Fruit fly (Drosophila melanogaster) whole organism: ENCODE measurements around the gene CG12995.

Experiments used
- CG8478 ChIP-seq: fragments of >200 bp; optimal IDR thresholded peaks from 2 replicates; lab custom pipeline; 2018; ENCODE audit warnings: inconsistent platforms
- Dll ChIP-seq: fragments of >200 bp; optimal IDR thresholded peaks from 2 replicates; lab custom pipeline; 2017
- EcR ChIP-seq, 2 experiments: fragments of >200 bp; optimal IDR thresholded peaks; 2 replicates each; lab custom pipeline; 2017; ENCODE audit warnings: missing biosample characterization in 2 of 2, missing genetic modification characterization in 2 of 2, missing genetic modification reagents in 2 of 2
- pan ChIP-seq: fragments of >200 bp; optimal IDR thresholded peaks from 2 replicates; lab custom pipeline; 2017
- psq ChIP-seq: fragments of >200 bp; optimal IDR thresholded peaks from 2 replicates; lab custom pipeline; 2017
- usp ChIP-seq: fragments of >200 bp; optimal IDR thresholded peaks from 2 replicates; lab custom pipeline; 2017; ENCODE audit warnings: missing biosample characterization, missing genetic modification characterization, mixed read lengths

Gene CG12995

DNA sequence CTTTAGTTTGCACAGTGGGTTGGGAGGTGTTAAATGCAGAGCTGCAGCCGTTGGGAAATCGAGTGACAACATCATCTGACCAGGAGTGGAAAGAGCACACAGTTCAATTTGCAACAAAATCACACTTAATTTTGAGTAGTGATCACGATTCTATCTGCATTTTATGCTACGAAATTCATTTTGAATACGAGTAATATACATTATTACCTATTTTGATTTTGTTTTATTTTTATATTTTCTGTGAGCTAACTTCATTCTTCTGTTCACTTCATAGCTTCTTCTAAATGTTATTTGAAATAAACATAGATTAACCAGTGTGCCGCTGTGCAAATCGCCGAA is 16.9 kb upstream of the CG12995 start, which contains the start of gene CG10598:
TSS of gene CG10598 (minus strand) at position 187 of the 339 bp plus-strand sequence.
- no peak for TF ChIP-seq psq (lab: Kevin White, UChicago)
- TF ChIP-seq usp (GFP tag; lab: Kevin White, UChicago): no peak
- no peak for TF ChIP-seq CG8478
- TF ChIP-seq EcR (GFP tag; optimal IDR thresholded peaks at IDR 0.05; lab: Kevin White, UChicago): no peak
- no peak for TF ChIP-seq Dll
- TF ChIP-seq pan (lab: Kevin White, UChicago): no peak

DNA sequence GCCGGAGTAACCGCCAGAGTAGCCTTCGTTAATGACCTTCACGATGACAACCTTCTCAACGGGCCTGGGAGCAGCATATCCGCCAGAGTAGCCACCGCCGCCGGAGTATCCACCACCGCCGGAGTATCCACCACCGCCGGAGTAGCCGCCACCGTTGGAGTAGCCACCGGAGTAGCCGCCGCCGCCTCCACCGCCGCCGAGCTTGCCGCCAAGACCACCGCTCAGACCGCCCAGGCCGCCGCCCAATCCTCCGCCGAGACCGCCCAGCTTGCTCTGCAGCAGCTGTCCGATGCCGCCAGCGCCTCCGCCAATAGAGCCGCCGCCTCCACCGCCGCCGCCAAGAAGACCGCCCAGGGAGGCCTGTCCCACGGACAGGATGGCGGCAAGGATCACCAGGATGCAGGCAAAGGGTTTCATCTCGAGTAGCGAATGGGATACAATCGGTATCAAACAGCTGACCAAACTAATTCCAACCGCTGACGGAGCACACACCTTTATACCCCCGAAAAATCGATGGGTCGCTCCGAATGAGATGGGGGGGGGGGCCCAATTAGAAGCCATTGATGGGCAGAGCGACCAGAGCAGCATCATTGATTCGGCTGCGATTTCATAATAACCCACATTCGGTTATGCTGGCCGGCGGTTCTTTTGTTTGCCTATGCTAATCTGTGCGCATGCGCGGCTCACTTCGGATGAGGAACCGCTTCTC is 16.3 kb upstream of the CG12995 start:
- TF ChIP-seq CG8478 (no peak), usp (GFP tag; lab: Kevin White, UChicago) (no peak), psq (lab: Kevin White, UChicago) (no peak), pan (lab: Kevin White, UChicago) (no peak), Dll (no peak), EcR (GFP tag; optimal IDR thresholded peaks at IDR 0.05; lab: Kevin White, UChicago) (no peak)

DNA sequence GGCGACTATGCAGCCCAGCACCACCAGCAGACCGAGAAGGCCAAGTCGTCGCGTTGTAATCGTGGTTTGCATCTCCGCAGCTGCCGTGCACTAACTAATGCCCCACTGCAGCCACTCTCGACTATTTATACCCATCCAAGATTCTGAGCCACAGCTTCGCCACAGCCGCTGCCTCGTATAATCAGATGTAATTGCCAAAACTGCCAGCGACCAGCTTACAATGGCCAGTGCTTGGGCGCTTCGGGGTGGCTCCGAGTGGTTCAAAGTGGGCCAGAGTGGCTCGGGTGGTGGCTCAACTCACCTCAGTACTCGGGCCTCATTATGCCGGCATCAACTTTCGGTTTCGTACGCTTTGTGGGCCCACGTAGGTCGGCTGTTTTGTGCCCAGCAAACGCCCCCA is 13.9 kb upstream of the CG12995 start, which contains the start of gene CG34327:
TSS of gene CG34327 (minus strand) at position 101 of the 400 bp plus-strand sequence.
- TF ChIP-seq psq (lab: Kevin White, UChicago) (no peak), EcR (GFP tag; optimal IDR thresholded peaks at IDR 0.05; lab: Kevin White, UChicago) (no peak), usp (GFP tag; lab: Kevin White, UChicago) (no peak), Dll (no peak), pan (lab: Kevin White, UChicago) (no peak), CG8478 (no peak)

DNA sequence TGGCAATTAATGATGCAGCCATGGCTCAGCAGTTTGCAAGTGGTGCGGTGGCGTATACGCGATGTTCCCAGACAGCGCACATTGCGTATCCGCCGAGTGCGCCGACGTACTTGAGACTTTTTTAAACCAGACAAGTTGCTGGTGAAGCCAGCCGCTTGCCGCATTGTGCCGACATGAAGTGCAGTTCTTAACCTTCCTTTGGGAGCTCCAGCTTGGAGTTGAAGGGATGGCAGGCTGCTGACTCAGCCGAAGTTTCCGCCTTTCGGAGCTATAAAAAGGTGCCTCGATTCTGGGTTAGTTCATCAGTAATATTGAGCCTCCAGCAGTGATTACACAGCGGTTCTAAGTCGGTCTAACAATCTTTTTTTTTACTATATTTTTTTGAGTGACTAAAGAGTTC is 11.3 kb upstream of the CG12995 start, which contains the start of gene CG5172:
TSS of gene CG5172 (plus strand) at position 301 of the 400 bp plus-strand sequence.
- TF ChIP-seq psq (lab: Kevin White, UChicago): no peak
- no peak for TF ChIP-seq pan (lab: Kevin White, UChicago)
- TF ChIP-seq CG8478: no peak
- no peak for TF ChIP-seq Dll
- no peak for TF ChIP-seq usp (GFP tag; lab: Kevin White, UChicago)
- TF ChIP-seq EcR (GFP tag; optimal IDR thresholded peaks at IDR 0.05; lab: Kevin White, UChicago): no peak

DNA sequence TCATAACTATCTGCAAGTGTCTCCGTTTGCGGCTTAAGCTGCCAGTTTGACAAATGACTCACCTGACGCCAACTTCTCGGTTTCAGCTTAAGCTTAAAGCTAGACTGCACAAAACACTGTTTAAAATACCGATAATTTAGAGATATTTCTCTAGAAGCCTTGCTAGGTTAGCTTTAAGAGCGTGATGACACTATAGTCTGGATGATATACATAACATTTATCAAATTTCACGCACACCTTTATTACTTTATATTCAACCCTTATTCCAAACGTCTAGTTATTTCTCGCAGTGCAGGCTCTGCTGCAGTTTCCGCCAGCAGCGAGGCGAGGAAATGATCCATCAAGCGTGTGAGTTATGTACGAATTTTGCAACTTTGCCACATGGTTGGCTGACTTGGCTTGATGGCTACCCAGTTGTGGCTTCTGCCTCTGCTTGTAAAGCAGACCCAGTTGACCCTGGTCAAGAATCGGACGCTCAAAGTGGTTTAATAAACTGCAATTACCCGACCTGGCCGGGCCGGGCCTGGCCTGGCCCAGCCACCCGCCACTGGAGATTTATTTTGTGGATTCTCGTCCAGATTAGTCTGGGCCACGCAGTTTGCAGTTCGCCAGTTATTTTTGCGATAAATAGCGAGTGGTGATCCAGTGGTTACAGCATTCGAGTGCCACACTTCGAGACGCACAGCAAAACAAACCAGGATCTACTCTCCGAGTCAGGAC is 8.6 kb upstream of the CG12995 start, which contains the start of gene CG12998:
TSS of gene CG12998 (plus strand) at position 436 of the 720 bp plus-strand sequence.
- TF ChIP-seq EcR (GFP tag; optimal IDR thresholded peaks at IDR 0.05; lab: Kevin White, UChicago): no peak
- no peak for TF ChIP-seq CG8478
- no peak for TF ChIP-seq usp (GFP tag; lab: Kevin White, UChicago)
- TF ChIP-seq pan (lab: Kevin White, UChicago): no peak
- no peak for TF ChIP-seq Dll
- no peak for TF ChIP-seq psq (lab: Kevin White, UChicago)

DNA sequence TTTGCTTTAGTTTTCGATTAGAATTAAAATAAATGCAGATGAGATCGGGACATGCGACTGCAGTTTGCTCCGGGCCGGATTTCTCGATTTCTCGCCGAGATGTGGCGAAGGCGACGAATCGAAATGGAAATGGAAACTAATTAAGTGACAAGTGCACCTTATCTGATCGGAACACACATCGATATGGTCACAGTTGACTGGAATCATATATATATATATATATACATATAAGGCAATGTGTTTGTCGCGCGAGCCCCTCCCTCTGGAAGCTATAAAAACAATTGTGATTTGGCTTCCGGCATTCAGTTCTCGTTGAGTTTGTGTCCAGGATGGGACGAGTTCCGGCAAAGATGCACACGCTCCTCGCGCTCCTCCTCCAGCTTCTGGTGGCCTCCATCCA is 5.2 kb upstream of the CG12995 start, which contains the start of gene CG5162:
TSS of gene CG5162 (plus strand) at position 301 of the 400 bp plus-strand sequence.
- no peak for TF ChIP-seq EcR (GFP tag; optimal IDR thresholded peaks at IDR 0.05; lab: Kevin White, UChicago)
- no peak for TF ChIP-seq CG8478
- no peak for TF ChIP-seq Dll
- TF ChIP-seq pan (lab: Kevin White, UChicago): no peak
- TF ChIP-seq usp (GFP tag; lab: Kevin White, UChicago): no peak
- TF ChIP-seq psq (lab: Kevin White, UChicago): no peak

DNA sequence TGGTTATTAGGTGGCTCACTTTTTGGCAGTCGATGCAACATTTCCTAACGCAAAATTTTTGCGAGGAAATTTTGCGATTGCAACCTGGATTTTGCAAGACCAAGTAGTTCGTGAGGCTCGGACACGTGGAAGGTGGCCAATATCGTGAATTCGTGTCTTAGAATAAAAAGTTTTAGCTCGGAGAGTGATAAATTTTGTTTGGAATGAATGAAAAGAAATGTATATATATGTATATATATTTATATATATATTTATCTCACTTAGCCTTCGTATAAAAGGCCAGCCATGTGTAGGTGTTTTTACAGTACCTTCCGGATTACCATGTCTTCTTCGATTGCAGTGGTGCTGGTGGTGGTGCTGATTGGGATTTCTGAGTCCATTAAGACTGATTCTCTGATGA is 2.2 kb upstream of the CG12995 start, which contains the start of gene CG18258:
TSS of gene CG18258 (plus strand) at position 301 of the 400 bp plus-strand sequence.
- TF ChIP-seq CG8478 (no peak), psq (lab: Kevin White, UChicago) (no peak), usp (GFP tag; lab: Kevin White, UChicago) (no peak), EcR (GFP tag; optimal IDR thresholded peaks at IDR 0.05; lab: Kevin White, UChicago) (no peak), Dll (no peak)

DNA sequence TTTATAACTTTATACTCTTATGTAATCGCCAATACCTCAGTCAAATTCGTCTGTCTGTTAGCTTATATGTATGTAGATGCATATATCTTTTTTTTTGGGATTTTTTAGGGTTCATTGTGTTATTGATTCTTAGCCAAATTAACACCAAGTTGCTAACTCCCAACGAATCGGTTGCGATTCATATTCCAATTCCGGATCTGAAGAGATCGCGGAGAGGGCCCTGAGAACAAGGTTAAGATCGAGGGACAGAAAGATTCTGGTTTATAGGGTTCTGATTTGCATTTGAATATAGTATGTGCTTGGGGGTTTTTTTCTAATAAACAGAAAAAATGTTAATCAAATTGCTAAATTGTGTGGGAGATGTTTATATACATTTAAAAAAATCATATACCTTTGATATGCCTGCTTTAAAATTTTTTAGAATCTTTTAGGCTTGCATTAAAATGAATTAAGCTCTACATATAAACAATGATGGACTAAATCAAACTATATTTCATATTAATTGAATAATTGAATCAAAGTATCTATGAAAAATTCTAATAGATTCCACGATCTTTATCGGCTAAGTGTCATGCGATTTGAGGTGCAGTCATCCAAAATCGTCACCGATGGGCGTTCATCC is 1.8 kb downstream of the CG12995 start, which contains the start of gene CG32563:
TSS of gene CG32563 (plus strand) at position 572 of the 622 bp plus-strand sequence.
- TF ChIP-seq pan (lab: Kevin White, UChicago): no peak
- TF ChIP-seq CG8478: no peak
- TF ChIP-seq Dll: no peak
- TF ChIP-seq usp (GFP tag; lab: Kevin White, UChicago): no peak
- TF ChIP-seq psq (lab: Kevin White, UChicago): no peak
- TF ChIP-seq EcR (GFP tag; optimal IDR thresholded peaks at IDR 0.05; lab: Kevin White, UChicago): no peak

DNA sequence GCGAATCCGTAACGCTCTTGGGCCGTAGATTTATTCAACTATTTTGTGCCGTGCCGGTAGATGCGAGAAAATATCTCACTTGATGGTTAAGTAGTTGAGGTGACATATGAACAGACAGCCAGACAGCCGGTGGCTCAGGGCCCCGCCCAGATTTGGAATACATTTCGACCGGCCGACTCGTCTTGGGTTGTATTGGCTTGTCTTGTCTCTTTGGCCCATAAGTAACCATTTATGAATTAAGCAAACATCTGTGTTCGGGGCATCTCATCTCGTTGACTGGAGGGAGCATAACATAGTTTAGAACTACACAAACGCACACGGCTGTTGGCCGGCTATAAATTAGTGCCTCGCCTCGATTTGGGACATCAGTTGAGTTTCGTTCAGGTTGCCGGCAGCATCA is 3.8 kb downstream of the CG12995 start, which contains the start of gene CG32564:
TSS of gene CG32564 (plus strand) at position 362 of the 400 bp plus-strand sequence.
- TF ChIP-seq Dll (no peak), psq (lab: Kevin White, UChicago) (no peak), pan (lab: Kevin White, UChicago) (no peak), CG8478 (no peak), EcR (GFP tag; optimal IDR thresholded peaks at IDR 0.05; lab: Kevin White, UChicago) (no peak), usp (GFP tag; lab: Kevin White, UChicago) (no peak)

DNA sequence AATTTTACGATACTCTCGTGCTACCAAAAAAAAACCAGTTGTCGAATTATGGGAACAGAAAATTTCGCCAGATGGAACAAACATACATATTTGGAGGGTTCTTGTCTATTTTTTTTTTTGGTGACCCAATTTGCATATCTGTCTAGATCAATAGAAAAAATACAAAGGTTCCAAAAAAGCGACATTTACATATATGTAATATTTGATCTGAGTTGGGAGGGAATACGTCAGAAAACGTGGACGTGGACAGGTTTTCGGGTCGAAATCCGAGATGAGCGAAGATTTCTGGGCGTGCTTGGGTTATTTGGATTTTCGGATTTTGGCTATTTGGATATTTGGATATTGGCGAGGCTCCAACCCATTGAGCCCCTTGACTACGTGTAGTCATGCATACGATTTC is 4.8 kb downstream of the CG12995 start:
- TF ChIP-seq CG8478 (no peak), pan (lab: Kevin White, UChicago) (no peak), usp (GFP tag; lab: Kevin White, UChicago) (no peak), Dll (no peak), EcR (GFP tag; optimal IDR thresholded peaks at IDR 0.05; lab: Kevin White, UChicago) (no peak), psq (lab: Kevin White, UChicago) (no peak)

DNA sequence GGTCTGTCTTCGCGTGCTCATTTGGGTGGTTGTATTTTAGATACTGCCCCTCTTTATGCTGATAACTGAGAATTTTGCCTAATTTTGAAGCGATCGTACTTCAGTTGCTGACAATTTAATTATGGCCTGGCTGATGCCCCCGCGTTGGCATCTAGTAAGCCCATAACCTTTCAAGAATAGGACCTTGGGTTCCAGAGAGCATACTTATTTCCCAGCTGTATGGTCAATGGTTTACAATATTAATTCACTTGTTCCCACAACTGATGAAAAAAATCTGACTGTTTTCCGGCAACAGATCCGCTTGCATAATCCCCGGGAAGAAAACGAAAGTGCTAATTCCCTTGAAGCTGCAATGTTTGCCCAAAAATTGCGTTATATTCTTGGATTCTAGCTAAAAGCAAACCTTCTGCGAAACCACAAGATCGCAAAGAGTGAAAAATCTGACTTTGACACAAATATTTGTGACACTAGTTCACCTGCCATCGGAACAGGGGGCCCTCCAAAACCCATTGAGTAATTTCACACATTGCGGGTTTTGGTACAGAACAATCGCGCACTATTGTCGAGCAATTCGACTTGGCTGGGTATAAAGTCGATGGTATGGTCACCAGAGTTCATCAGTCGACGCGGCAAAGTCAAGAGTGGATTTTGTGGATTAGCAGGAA is 7.2 kb downstream of the CG12995 start, which contains the start of the genes TTLL1A and CG5070:
TSS of gene TTLL1A (minus strand) at position 101 of the 665 bp plus-strand sequence.
TSS of gene CG5070 (plus strand) at position 615 of the 665 bp plus-strand sequence.
- TF ChIP-seq CG8478 (no peak), usp (GFP tag; lab: Kevin White, UChicago) (no peak), pan (lab: Kevin White, UChicago) (no peak), EcR (GFP tag; optimal IDR thresholded peaks at IDR 0.05; lab: Kevin White, UChicago) (no peak), psq (lab: Kevin White, UChicago) (no peak), Dll (no peak)
